Fruit fly (Drosophila melanogaster) whole organism, embryonic: ENCODE measurements around the gene Fatp1.

ENCODE experiments used
- CG12942 ChIP-seq: fragments of 200-800 bp; sonication (Bioruptor generic); optimal IDR thresholded peaks from 3 replicates; lab custom pipeline; 2016; ENCODE audit warnings: missing biosample characterization, missing genetic modification characterization
- CG14710 ChIP-seq: fragments of 200-800 bp; sonication (Bioruptor generic); optimal IDR thresholded peaks from 3 replicates; lab custom pipeline; 2019; ENCODE audit warnings: missing biosample characterization, mild to moderate bottlenecking, missing genetic modification characterization, moderate library complexity
- CG15514 ChIP-seq: fragments of 200-800 bp; sonication (Bioruptor generic); optimal IDR thresholded peaks from 3 replicates; lab custom pipeline; 2017; ENCODE audit warnings: missing biosample characterization, missing genetic modification characterization, mild to moderate bottlenecking, moderate library complexity, missing genetic modification reagents
- CG1647 ChIP-seq: fragments of 200-800 bp; sonication (Bioruptor generic); optimal IDR thresholded peaks from 3 replicates; lab custom pipeline; 2016; ENCODE audit warnings: missing biosample characterization, missing genetic modification characterization
- CG16813 ChIP-seq: fragments of 200-800 bp; sonication (Bioruptor generic); IDR thresholded peaks from 3 replicates; pipeline ENCODE4 v1.3.6; 2022; ENCODE audit warnings: missing biosample characterization, missing genetic modification characterization; ENCODE audit not compliant: partially characterized antibody
- CG17361 ChIP-seq: fragments of 200-800 bp; sonication (Bioruptor generic); IDR thresholded peaks from 3 replicates; pipeline ENCODE4 v1.3.6; 2022; ENCODE audit warnings: missing biosample characterization, missing genetic modification characterization
- CG2712 ChIP-seq: fragments of 200-800 bp; optimal IDR thresholded peaks from 3 replicates; lab custom pipeline; 2019; ENCODE audit warnings: missing biosample characterization, mild to moderate bottlenecking, missing genetic modification characterization, moderate library complexity
- CG32532 ChIP-seq: fragments of 200-800 bp; sonication (Bioruptor generic); IDR thresholded peaks from 2 replicates; pipeline ENCODE4 v1.3.6; 2022; ENCODE audit warnings: missing biosample characterization, missing genetic modification characterization
- CG32767 ChIP-seq: fragments of 200-800 bp; sonication (Bioruptor generic); IDR thresholded peaks from 2 replicates; pipeline ENCODE4 v1.3.6; 2022; ENCODE audit warnings: missing biosample characterization, missing genetic modification characterization
- CG33557 ChIP-seq: fragments of 200-800 bp; sonication (Bioruptor generic); optimal IDR thresholded peaks from 2 replicates; lab custom pipeline; 2019; ENCODE audit warnings: missing biosample characterization, mild to moderate bottlenecking, missing genetic modification characterization, moderate library complexity
- CG4820 ChIP-seq: fragments of 200-800 bp; sonication (Bioruptor generic); optimal IDR thresholded peaks from 3 replicates; lab custom pipeline; 2016; ENCODE audit warnings: missing biosample characterization, missing genetic modification characterization
- CG8290 ChIP-seq, 3 experiments: fragments of 200-800 bp; sonication (Bioruptor generic); optimal IDR thresholded peaks; 2 replicates each; lab custom pipeline; 2016 to 2019; ENCODE audit warnings: missing biosample characterization in 3 of 3, missing genetic modification characterization in 3 of 3, mild to moderate bottlenecking in 2 of 3, moderate library complexity in 1 of 3
- CG9797 ChIP-seq: fragments of 200-800 bp; sonication (Bioruptor generic); optimal IDR thresholded peaks from 3 replicates; lab custom pipeline; 2018; ENCODE audit warnings: missing biosample characterization, mild to moderate bottlenecking, missing genetic modification characterization
- Chrac-16 ChIP-seq: fragments of 200-800 bp; sonication (Bioruptor generic); optimal IDR thresholded peaks from 3 replicates; lab custom pipeline; 2016; ENCODE audit warnings: missing biosample characterization, missing genetic modification characterization
- CrebB ChIP-seq: fragments of 200-800 bp; sonication (Bioruptor generic); optimal IDR thresholded peaks from 3 replicates; lab custom pipeline; 2018; ENCODE audit warnings: missing biosample characterization, mild to moderate bottlenecking, missing genetic modification characterization
- Dbx ChIP-seq: fragments of 200-800 bp; sonication (Bioruptor generic); IDR thresholded peaks from 3 replicates; pipeline ENCODE4 v1.3.6; 2022; ENCODE audit warnings: missing biosample characterization, missing genetic modification characterization
- Dip3 ChIP-seq: fragments of 200-800 bp; sonication (Bioruptor generic); optimal IDR thresholded peaks from 3 replicates; lab custom pipeline; 2016; ENCODE audit warnings: missing biosample characterization, missing genetic modification characterization
- Dll ChIP-seq: fragments of 200-800 bp; sonication (Bioruptor generic); IDR thresholded peaks from 4 replicates; pipeline ENCODE4 v1.3.6; 2022; ENCODE audit warnings: missing biosample characterization, missing genetic modification characterization; ENCODE audit not compliant: partially characterized antibody
- Fer1 ChIP-seq: fragments of 200-800 bp; sonication (Bioruptor generic); optimal IDR thresholded peaks from 2 replicates; lab custom pipeline; 2017; ENCODE audit warnings: missing biosample characterization, mild to moderate bottlenecking, missing genetic modification characterization
- H15 ChIP-seq: fragments of 200-800 bp; sonication (Bioruptor generic); IDR thresholded peaks from 3 replicates; pipeline ENCODE4 v1.3.6; 2022; ENCODE audit warnings: missing biosample characterization, missing genetic modification characterization
- HLH4C ChIP-seq: fragments of 200-800 bp; sonication (Bioruptor generic); IDR thresholded peaks from 3 replicates; pipeline ENCODE4 v1.3.6; 2022; ENCODE audit warnings: missing biosample characterization, missing genetic modification characterization; ENCODE audit not compliant: partially characterized antibody
- HLH54F ChIP-seq: fragments of 200-800 bp; sonication (Bioruptor generic); optimal IDR thresholded peaks from 3 replicates; lab custom pipeline; 2016; ENCODE audit warnings: missing biosample characterization, missing genetic modification characterization
- Hsf ChIP-seq: fragments of 200-800 bp; sonication (Bioruptor generic); optimal IDR thresholded peaks from 3 replicates; lab custom pipeline; 2016; ENCODE audit warnings: missing biosample characterization, missing genetic modification characterization
- MBD-R2 ChIP-seq: fragments of 200-800 bp; sonication (Bioruptor generic); IDR thresholded peaks from 2 replicates; pipeline ENCODE4 v1.3.6; 2022; ENCODE audit warnings: missing biosample characterization, missing genetic modification characterization
- MTF-1 ChIP-seq: fragments of 200-800 bp; sonication (Bioruptor generic); optimal IDR thresholded peaks from 2 replicates; lab custom pipeline; 2018; ENCODE audit warnings: missing biosample characterization, mild to moderate bottlenecking, missing genetic modification characterization, borderline replicate concordance
- NK7.1 ChIP-seq: fragments of 200-800 bp; sonication (Bioruptor generic); optimal IDR thresholded peaks from 3 replicates; lab custom pipeline; 2016; ENCODE audit warnings: missing biosample characterization, missing genetic modification characterization
- Rfx ChIP-seq: fragments of 200-800 bp; sonication (Bioruptor generic); IDR thresholded peaks from 2 replicates; pipeline ENCODE4 v1.3.6; 2022; ENCODE audit warnings: missing biosample characterization, missing genetic modification characterization
- Six4 ChIP-seq: fragments of 200-800 bp; sonication (Bioruptor generic); optimal IDR thresholded peaks from 2 replicates; lab custom pipeline; 2016; ENCODE audit warnings: missing biosample characterization, missing genetic modification characterization
- Sox102F ChIP-seq: fragments of 200-800 bp; sonication (Bioruptor generic); optimal IDR thresholded peaks from 2 replicates; lab custom pipeline; 2018; ENCODE audit warnings: missing biosample characterization, mild to moderate bottlenecking, missing genetic modification characterization, moderate library complexity
- Xbp1 ChIP-seq: fragments of 200-800 bp; sonication (Bioruptor generic); optimal IDR thresholded peaks from 3 replicates; lab custom pipeline; 2016; ENCODE audit warnings: missing biosample characterization, mild to moderate bottlenecking, missing genetic modification characterization
- ato ChIP-seq: fragments of 200-800 bp; sonication (Bioruptor generic); IDR thresholded peaks from 2 replicates; pipeline ENCODE4 v1.3.6; 2022; ENCODE audit warnings: missing biosample characterization, missing genetic modification characterization; ENCODE audit not compliant: partially characterized antibody
- bsh ChIP-seq, 2 experiments: fragments of 200-800 bp; sonication (Bioruptor generic); optimal IDR thresholded peaks; 2 replicates each; lab custom pipeline; 2017 to 2018; ENCODE audit warnings: mild to moderate bottlenecking in 2 of 2, missing biosample characterization in 2 of 2, missing genetic modification characterization in 2 of 2, moderate library complexity in 1 of 2
- dpn ChIP-seq, 2 experiments: fragments of 200-800 bp; sonication (Bioruptor generic); optimal IDR thresholded peaks; 3 replicates each; lab custom pipeline; 2016; ENCODE audit warnings: missing biosample characterization in 2 of 2, missing genetic modification characterization in 2 of 2
- eve ChIP-seq, 2 experiments: fragments of >200 bp; optimal IDR thresholded peaks; 2 replicates each; lab custom pipeline; 2017; ENCODE audit warnings: missing biosample characterization in 2 of 2, missing genetic modification characterization in 2 of 2
- gcm2 ChIP-seq: fragments of 200-800 bp; sonication (Bioruptor generic); optimal IDR thresholded peaks from 2 replicates; lab custom pipeline; 2016; ENCODE audit warnings: missing biosample characterization, missing genetic modification characterization
- h ChIP-seq: fragments of >200 bp; optimal IDR thresholded peaks from 2 replicates; lab custom pipeline; 2017
- hkb ChIP-seq, 2 experiments: fragments of 200-800 bp in 1 of 2; fragments of >200 bp in 1 of 2; sonication (Bioruptor generic) in 1 of 2; IDR thresholded peaks in 1 of 2; optimal IDR thresholded peaks in 1 of 2; 2 replicates each; pipeline versions ENCODE4 v1.3.6 to Lab custom; 2017 to 2022; ENCODE audit warnings: missing biosample characterization in 1 of 2, missing genetic modification characterization in 1 of 2
- hth ChIP-seq: fragments of >200 bp; optimal IDR thresholded peaks from 2 replicates; lab custom pipeline; 2017; ENCODE audit warnings: inconsistent platforms
- ken ChIP-seq: fragments of 200-800 bp; sonication (Bioruptor generic); IDR thresholded peaks from 3 replicates; pipeline ENCODE4 v1.3.6; 2022; ENCODE audit warnings: missing biosample characterization, missing genetic modification characterization
- lbe ChIP-seq: fragments of 200-800 bp; sonication (Bioruptor generic); optimal IDR thresholded peaks from 2 replicates; lab custom pipeline; 2016; ENCODE audit warnings: missing biosample characterization, mild to moderate bottlenecking, missing genetic modification characterization
- nerfin-1 ChIP-seq: fragments of 200-800 bp; sonication (Bioruptor generic); optimal IDR thresholded peaks from 3 replicates; lab custom pipeline; 2019; ENCODE audit warnings: missing biosample characterization, mild to moderate bottlenecking, missing genetic modification characterization, moderate library complexity
- nerfin-2 ChIP-seq: fragments of 200-800 bp; sonication (Bioruptor generic); IDR thresholded peaks from 2 replicates; pipeline ENCODE4 v1.3.6; 2022; ENCODE audit warnings: missing biosample characterization, missing genetic modification characterization; ENCODE audit not compliant: partially characterized antibody
- onecut ChIP-seq: fragments of 200-800 bp; sonication (Bioruptor generic); IDR thresholded peaks from 2 replicates; pipeline ENCODE4 v1.3.6; 2022; ENCODE audit warnings: missing biosample characterization, missing genetic modification characterization
- pita ChIP-seq: fragments of 200-800 bp; sonication (Bioruptor generic); optimal IDR thresholded peaks from 2 replicates; lab custom pipeline; 2017; ENCODE audit warnings: missing biosample characterization, mild to moderate bottlenecking, missing genetic modification characterization
- rib ChIP-seq: fragments of 200-800 bp; sonication (Bioruptor generic); IDR thresholded peaks from 2 replicates; pipeline ENCODE4 v1.3.6; 2022; ENCODE audit warnings: missing biosample characterization, missing genetic modification characterization
- sim ChIP-seq: fragments of 200-800 bp; sonication (Bioruptor generic); IDR thresholded peaks from 2 replicates; pipeline ENCODE4 v1.3.6; 2022; ENCODE audit warnings: missing biosample characterization, missing genetic modification characterization
- sr ChIP-seq: fragments of 200-800 bp; sonication (Bioruptor generic); IDR thresholded peaks from 3 replicates; pipeline ENCODE4 v1.3.6; 2022; ENCODE audit warnings: missing biosample characterization, missing genetic modification characterization
- unpg ChIP-seq: fragments of 200-800 bp; sonication (Bioruptor generic); optimal IDR thresholded peaks from 3 replicates; lab custom pipeline; 2018; ENCODE audit warnings: missing biosample characterization, mild to moderate bottlenecking, missing genetic modification characterization, moderate library complexity
- zfh1 ChIP-seq: fragments of 200-800 bp; sonication (Bioruptor generic); IDR thresholded peaks from 3 replicates; pipeline ENCODE4 v1.3.6; 2022; ENCODE audit warnings: missing biosample characterization, missing genetic modification characterization

Gene Fatp1

dm6 chr2L:10488484-10489223 lies 28.4 kb downstream of the Fatp1 start, which contains the start of the genes Cog4 and CG6144 (continued):
- TF ChIP-seq CG8290 (GFP tag; optimal IDR thresholded peaks at IDR 0.05; lab: Kevin White, UChicago) (no peak), CG8290 (tag; optimal IDR thresholded peaks at IDR 0.05; lab: Kevin White, UChicago) (no peak), Chrac-16 (GFP tag; lab: Kevin White, UChicago) (no peak), rib (GFP tag; lab: Robert Waterston, UW) (no peak), gcm2 (no peak), CG4820 (GFP tag; lab: Kevin White, UChicago) (no peak), CG1647 (GFP tag; lab: Kevin White, UChicago) (no peak), CrebB (tag; lab: Kevin White, UChicago) (no peak), unpg (no peak), Rfx (0 out of 2 replicates have a peak, but pooled peaks have one; percentile 33), ken (GFP tag; lab: Robert Waterston, UW) (no peak), CG2712 (tag; lab: Kevin White, UChicago) (no peak), CG33557 (no peak), nerfin-2 (GFP tag; lab: Robert Waterston, UW) (peak; percentile 51; the same call in 1 of the 2 replicates), sr (GFP tag; lab: Robert Waterston, UW) (no peak), Dip3 (GFP tag; lab: Kevin White, UChicago) (no peak), Sox102F (no peak), zfh1 (GFP tag; lab: Robert Waterston, UW) (0 out of 3 replicates have a peak, but pooled peaks have one; percentile 43), nerfin-1 (tag; lab: Kevin White, UChicago) (peak; percentile 99), NK7.1 (GFP tag; lab: Kevin White, UChicago) (no peak), Dll (GFP tag; lab: Robert Waterston, UW) (peak; percentile 91), hth (no peak), Dbx (GFP tag; lab: Robert Waterston, UW) (peak; percentile 68; the same call in 2 of the 3 replicates), CG9797 (GFP tag; lab: Kevin White, UChicago) (peak; percentile 61), Fer1 (GFP tag; lab: Kevin White, UChicago) (no peak), H15 (GFP tag; lab: Robert Waterston, UW) (no peak), bsh (GFP tag; optimal IDR thresholded peaks at IDR 0.05; lab: Kevin White, UChicago) (no peak), HLH4C (peak; percentile 79), CG16813 (peak; percentile 71), HLH54F (GFP tag; lab: Kevin White, UChicago) (no peak), MTF-1 (no peak), hkb (optimal IDR thresholded peaks at IDR 0.05; lab: Kevin White, UChicago) (no peak), hkb (GFP tag; IDR thresholded peaks at IDR 0.05; lab: Robert Waterston, UW) (peak; percentile 49; the same call in 1 of the 2 replicates), Hsf (GFP tag; lab: Kevin White, UChicago) (peak; percentile 29), eve (GFP tag; optimal IDR thresholded peaks at IDR 0.05; lab: Kevin White, UChicago) (no peak), CG14710 (tag; lab: Kevin White, UChicago) (peak; percentile 61), MBD-R2 (GFP tag; lab: Robert Waterston, UW) (peak; percentile 87), onecut (GFP tag; lab: Robert Waterston, UW) (peak; percentile 91), CG12942 (GFP tag; lab: Kevin White, UChicago) (no peak), CG32767 (no peak), h (lab: Kevin White, UChicago) (no peak), pita (GFP tag; lab: Kevin White, UChicago) (no peak), lbe (GFP tag; lab: Kevin White, UChicago) (no peak), CG17361 (no peak), ato (GFP tag; lab: Robert Waterston, UW) (peak; percentile 26; the same call in 1 of the 2 replicates), Xbp1 (GFP tag; lab: Kevin White, UChicago) (peak; percentile 37), sim (no peak), dpn (GFP tag; optimal IDR thresholded peaks at IDR 0.05; lab: Kevin White, UChicago) (peak; percentile 4 to 6), Six4 (GFP tag; lab: Kevin White, UChicago) (no peak), CG15514 (GFP tag; lab: Kevin White, UChicago) (peak; percentile 56), CG32532 (GFP tag; lab: Robert Waterston, UW) (peak; percentile 21; the same call in 1 of the 2 replicates)
